Fruit fly (Drosophila melanogaster): ENCODE measurements around the gene Acp63F.

DNA sequence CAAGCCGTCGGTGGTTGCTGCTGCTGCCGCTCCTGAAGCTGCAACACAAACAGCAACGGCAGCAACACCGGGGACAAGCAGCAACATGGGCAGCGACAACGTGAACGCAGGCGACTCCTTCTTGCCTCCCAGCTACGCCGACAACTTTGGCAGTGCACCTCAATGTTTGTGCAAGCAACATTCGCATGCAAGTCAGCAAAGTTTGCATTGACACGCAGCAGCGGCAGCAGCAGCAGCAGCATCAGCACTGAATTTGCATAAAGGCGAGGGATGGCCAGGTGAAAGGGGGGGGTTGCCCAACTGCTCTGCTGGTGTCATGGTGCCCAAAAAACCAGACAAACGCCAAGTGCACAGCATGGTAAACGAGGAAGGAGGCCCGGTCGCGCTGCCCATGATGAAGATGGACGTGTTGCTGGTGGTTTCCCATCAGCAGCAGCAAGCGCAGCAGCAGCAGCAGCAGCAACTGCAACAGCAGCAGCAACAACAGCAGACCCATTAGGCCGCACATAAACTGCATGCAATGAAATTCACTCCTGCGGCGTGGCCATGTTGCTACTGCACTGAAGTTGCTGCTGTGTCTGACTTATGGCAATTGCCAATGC lies 49.2 kb upstream of the Acp63F start:
- TF ChIP-seq pan (optimal IDR thresholded peaks at IDR 0.05) (no peak), Vsx2 (GFP tag; optimal IDR thresholded peaks at IDR 0.05; ENCODE audit: partially characterized antibody) (no peak), foxo (GFP tag; optimal IDR thresholded peaks at IDR 0.05) (no peak), psq (GFP tag; optimal IDR thresholded peaks at IDR 0.05) (no peak)
